Fruit fly (Drosophila melanogaster) Kc167 (cell line): ENCODE measurements around the gene Drs.

ENCODE experiments used
- Myc ChIP-seq: fragments of >200 bp; optimal IDR thresholded peaks from 2 replicates; lab custom pipeline; 2017; ENCODE audit warnings: missing external identifiers
- h ChIP-seq: fragments of >200 bp; optimal IDR thresholded peaks from 3 replicates; lab custom pipeline; 2018; ENCODE audit warnings: missing external identifiers
- insv ChIP-seq: fragments of >200 bp; optimal IDR thresholded peaks from 3 replicates; lab custom pipeline; 2018; ENCODE audit warnings: missing external identifiers
- psq ChIP-seq: fragments of >200 bp; optimal IDR thresholded peaks from 2 replicates; lab custom pipeline; 2017; ENCODE audit warnings: missing external identifiers
- ttk ChIP-seq: sonication (Bioruptor generic); optimal IDR thresholded peaks from 2 replicates; lab custom pipeline; 2017; ENCODE audit warnings: missing external identifiers

DNA sequence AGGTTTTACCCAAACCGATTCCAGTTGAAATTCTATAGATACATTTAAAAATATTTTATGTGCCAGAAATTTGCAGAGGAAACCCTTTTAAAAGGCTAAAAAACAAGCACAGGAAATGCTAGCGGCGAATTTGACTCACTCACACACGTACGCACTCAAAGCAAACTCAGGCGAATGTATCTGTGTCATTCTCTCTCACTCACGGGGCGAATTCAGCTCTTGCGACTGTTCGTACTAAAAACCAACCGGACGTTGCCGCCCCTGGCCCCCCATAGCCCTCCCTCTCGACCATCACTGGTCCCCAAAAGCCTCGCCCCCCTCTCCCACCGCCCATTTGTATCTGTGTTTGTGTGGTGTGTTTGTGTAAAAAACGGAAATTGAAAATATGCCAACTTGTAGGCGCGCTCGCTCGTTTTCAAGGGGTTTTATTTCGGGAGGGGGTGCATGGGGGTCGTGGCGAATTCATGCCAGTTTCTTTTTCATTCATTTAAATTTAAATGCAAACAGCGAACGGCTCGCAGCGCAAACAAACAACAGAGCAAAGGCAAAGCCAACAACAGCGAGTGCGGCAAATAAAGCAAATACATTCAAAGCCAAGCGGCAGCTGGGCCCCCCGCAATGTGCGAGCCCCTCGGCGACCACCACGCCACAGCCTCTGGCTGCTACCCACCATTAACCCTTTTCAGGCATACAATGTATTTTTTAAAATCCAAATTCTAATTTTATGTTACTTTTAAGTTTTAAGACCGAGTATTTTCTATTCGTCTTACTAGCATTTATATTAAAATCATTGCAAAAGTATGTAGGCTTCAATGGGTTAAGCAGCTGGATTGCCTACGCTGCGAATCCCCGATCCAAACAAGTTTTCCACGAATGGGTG is 49.1 kb downstream of the Drs start:
- TF ChIP-seq psq (lab: Kevin White, UChicago): no peak
- TF ChIP-seq h (lab: Kevin White, UChicago): no peak
- no peak for TF ChIP-seq Myc (lab: Kevin White, UChicago)
- TF ChIP-seq ttk (lab: Kevin White, UChicago): no peak
- no peak for TF ChIP-seq insv (lab: Kevin White, UChicago)
